Fruit fly (Drosophila melanogaster) whole organism, embryonic: ENCODE measurements around the gene CG7896.

Experiments
- Ada2b ChIP-seq: fragments of 200-800 bp; sonication (Bioruptor generic); IDR thresholded peaks from 2 replicates; pipeline ENCODE4 v1.3.6; 2022; ENCODE audit warnings: missing biosample characterization, missing genetic modification characterization
- Atf3 ChIP-seq: fragments of 200-800 bp; sonication (Bioruptor generic); optimal IDR thresholded peaks from 3 replicates; lab custom pipeline; 2016; ENCODE audit warnings: missing biosample characterization, missing genetic modification characterization
- CG10209 ChIP-seq: fragments of 200-800 bp; sonication (Bioruptor generic); optimal IDR thresholded peaks from 3 replicates; lab custom pipeline; 2017; ENCODE audit warnings: missing biosample characterization, mild to moderate bottlenecking, missing genetic modification characterization, missing genetic modification reagents
- CG11723 ChIP-seq: fragments of 200-800 bp; sonication (Bioruptor generic); optimal IDR thresholded peaks from 2 replicates; lab custom pipeline; 2017; ENCODE audit warnings: missing biosample characterization, mild to moderate bottlenecking, missing genetic modification characterization
- CG12155 ChIP-seq: fragments of 200-800 bp; sonication (Bioruptor generic); optimal IDR thresholded peaks from 3 replicates; lab custom pipeline; 2016; ENCODE audit warnings: missing biosample characterization, missing genetic modification characterization
- CG12299 ChIP-seq: fragments of 200-800 bp; sonication (Bioruptor generic); optimal IDR thresholded peaks from 2 replicates; lab custom pipeline; 2018; ENCODE audit warnings: missing biosample characterization, mild to moderate bottlenecking, missing genetic modification characterization
- CG14860 ChIP-seq: fragments of 200-800 bp; sonication (Bioruptor generic); IDR thresholded peaks from 3 replicates; pipeline ENCODE4 v1.3.6; 2022; ENCODE audit warnings: missing biosample characterization, missing genetic modification characterization; ENCODE audit not compliant: partially characterized antibody
- CG15269 ChIP-seq: fragments of 200-800 bp; sonication (Bioruptor generic); optimal IDR thresholded peaks from 2 replicates; lab custom pipeline; 2018; ENCODE audit warnings: missing biosample characterization, mild to moderate bottlenecking, missing genetic modification characterization, moderate library complexity
- CG15514 ChIP-seq: fragments of 200-800 bp; sonication (Bioruptor generic); optimal IDR thresholded peaks from 3 replicates; lab custom pipeline; 2017; ENCODE audit warnings: missing biosample characterization, missing genetic modification characterization, mild to moderate bottlenecking, moderate library complexity, missing genetic modification reagents
- CG16863 ChIP-seq: fragments of 200-800 bp; sonication (Bioruptor generic); optimal IDR thresholded peaks from 3 replicates; lab custom pipeline; 2016; ENCODE audit warnings: missing biosample characterization, missing genetic modification characterization
- CG17328 ChIP-seq: fragments of 200-800 bp; sonication (Bioruptor generic); IDR thresholded peaks from 2 replicates; pipeline ENCODE4 v1.3.6; 2022; ENCODE audit warnings: missing biosample characterization, missing genetic modification characterization
- CG17802 ChIP-seq: fragments of 200-800 bp; sonication (Bioruptor generic); optimal IDR thresholded peaks from 2 replicates; lab custom pipeline; 2018; ENCODE audit warnings: missing biosample characterization, mild to moderate bottlenecking, missing genetic modification characterization, moderate library complexity
- CG17912 ChIP-seq: fragments of 200-800 bp; sonication (Bioruptor generic); optimal IDR thresholded peaks from 2 replicates; lab custom pipeline; 2018; ENCODE audit warnings: missing biosample characterization, mild to moderate bottlenecking, missing genetic modification characterization
- CG1832 ChIP-seq: fragments of 200-800 bp; sonication (Bioruptor generic); optimal IDR thresholded peaks from 2 replicates; lab custom pipeline; 2017; ENCODE audit warnings: missing biosample characterization, mild to moderate bottlenecking, missing genetic modification characterization, inconsistent platforms
- CG2116 ChIP-seq: fragments of 200-800 bp; sonication (Bioruptor generic); optimal IDR thresholded peaks from 3 replicates; lab custom pipeline; 2018; ENCODE audit warnings: missing biosample characterization, mild to moderate bottlenecking, missing genetic modification characterization
- CG31388 ChIP-seq: fragments of 200-800 bp; sonication (Bioruptor generic); optimal IDR thresholded peaks from 2 replicates; lab custom pipeline; 2016; ENCODE audit warnings: missing biosample characterization, missing genetic modification characterization
- CG34376 ChIP-seq: fragments of 200-800 bp; sonication (Bioruptor generic); optimal IDR thresholded peaks from 2 replicates; lab custom pipeline; 2018; ENCODE audit warnings: missing biosample characterization, mild to moderate bottlenecking, missing genetic modification characterization
- CG4707 ChIP-seq: fragments of 200-800 bp; sonication (Bioruptor generic); optimal IDR thresholded peaks from 2 replicates; lab custom pipeline; 2018; ENCODE audit warnings: missing biosample characterization, mild to moderate bottlenecking, missing genetic modification characterization, moderate library complexity
- CG6654 ChIP-seq: fragments of 200-800 bp; sonication (Bioruptor generic); optimal IDR thresholded peaks from 2 replicates; lab custom pipeline; 2017; ENCODE audit warnings: missing biosample characterization, mild to moderate bottlenecking, missing genetic modification characterization
- CG8281 ChIP-seq: fragments of 200-800 bp; sonication (Bioruptor generic); optimal IDR thresholded peaks from 2 replicates; lab custom pipeline; 2018; ENCODE audit warnings: missing biosample characterization, mild to moderate bottlenecking, missing genetic modification characterization, moderate library complexity
- CG8388 ChIP-seq: fragments of 200-800 bp; sonication (Bioruptor generic); optimal IDR thresholded peaks from 2 replicates; lab custom pipeline; 2019; ENCODE audit warnings: missing biosample characterization, mild to moderate bottlenecking, missing genetic modification characterization, moderate library complexity
- CG8924 ChIP-seq: fragments of 200-800 bp; optimal IDR thresholded peaks from 3 replicates; lab custom pipeline; 2019; ENCODE audit warnings: missing biosample characterization, mild to moderate bottlenecking, missing genetic modification characterization, moderate library complexity
- CG9215 ChIP-seq: fragments of 200-800 bp; sonication (Bioruptor generic); IDR thresholded peaks from 2 replicates; pipeline ENCODE4 v1.3.6; 2022; ENCODE audit warnings: missing biosample characterization, missing genetic modification characterization
- Dad ChIP-seq: fragments of 200-800 bp; sonication (Bioruptor generic); optimal IDR thresholded peaks from 3 replicates; lab custom pipeline; 2016; ENCODE audit warnings: missing biosample characterization, missing genetic modification characterization
- Dfd ChIP-seq, 2 experiments: fragments of >200 bp; optimal IDR thresholded peaks; 2 replicates each; lab custom pipeline; 2017; ENCODE audit warnings: missing biosample characterization in 2 of 2, missing genetic modification characterization in 2 of 2
- Drgx ChIP-seq: fragments of 200-800 bp; sonication (Bioruptor generic); IDR thresholded peaks from 2 replicates; pipeline ENCODE4 v1.3.6; 2022; ENCODE audit warnings: missing biosample characterization, missing genetic modification characterization
- Elba2 ChIP-seq: fragments of 200-800 bp; sonication (Bioruptor generic); optimal IDR thresholded peaks from 3 replicates; lab custom pipeline; 2016; ENCODE audit warnings: missing biosample characterization, missing genetic modification characterization
- Gug ChIP-seq: fragments of 200-800 bp; sonication (Bioruptor generic); IDR thresholded peaks from 4 replicates; pipeline ENCODE4 v1.3.6; 2022; ENCODE audit warnings: missing biosample characterization, missing genetic modification characterization
- Lpt ChIP-seq: fragments of >200 bp; optimal IDR thresholded peaks from 2 replicates; lab custom pipeline; 2018; ENCODE audit warnings: missing biosample characterization, missing genetic modification characterization
- Med ChIP-seq: fragments of 200-800 bp; sonication (Bioruptor generic); peaks from one replicate; lab custom pipeline; 2016; ENCODE audit warnings: missing biosample characterization, missing genetic modification characterization, mild to moderate bottlenecking, inconsistent platforms, moderate library complexity
- Mrtf ChIP-seq: fragments of 200-800 bp; sonication (Bioruptor generic); IDR thresholded peaks from 3 replicates; pipeline ENCODE4 v1.3.6; 2022; ENCODE audit warnings: missing biosample characterization, missing genetic modification characterization
- Poxn ChIP-seq: fragments of 200-800 bp; sonication (Bioruptor generic); IDR thresholded peaks from 2 replicates; pipeline ENCODE4 v1.3.6; 2022; ENCODE audit warnings: missing biosample characterization, missing genetic modification characterization
- aop ChIP-seq: fragments of 200-800 bp; sonication (Bioruptor generic); IDR thresholded peaks from 2 replicates; pipeline ENCODE4 v1.3.6; 2022; ENCODE audit warnings: missing biosample characterization, missing genetic modification characterization
- ase ChIP-seq: fragments of 200-800 bp; sonication (Bioruptor generic); IDR thresholded peaks from 3 replicates; pipeline ENCODE4 v1.3.6; 2022; ENCODE audit warnings: missing biosample characterization, missing genetic modification characterization
- cwo ChIP-seq: fragments of 200-800 bp; sonication (Bioruptor generic); optimal IDR thresholded peaks from 3 replicates; lab custom pipeline; 2017; ENCODE audit warnings: missing biosample characterization, missing genetic modification characterization, mild to moderate bottlenecking, moderate library complexity, missing genetic modification reagents
- dan ChIP-seq: fragments of 200-800 bp; sonication (Bioruptor generic); IDR thresholded peaks from 2 replicates; pipeline ENCODE4 v1.3.6; 2022; ENCODE audit warnings: missing biosample characterization, missing genetic modification characterization
- grau ChIP-seq: fragments of 200-800 bp; optimal IDR thresholded peaks from 3 replicates; lab custom pipeline; 2019; ENCODE audit warnings: missing biosample characterization, mild to moderate bottlenecking, missing genetic modification characterization, moderate library complexity
- hb ChIP-seq: fragments of 200-800 bp; sonication (Bioruptor generic); IDR thresholded peaks from 3 replicates; pipeline ENCODE4 v1.3.6; 2022; ENCODE audit warnings: missing biosample characterization, missing genetic modification characterization; ENCODE audit not compliant: partially characterized antibody
- knrl ChIP-seq: fragments of 200-800 bp; sonication (Bioruptor generic); IDR thresholded peaks from 3 replicates; pipeline ENCODE4 v1.3.6; 2022; ENCODE audit warnings: missing biosample characterization, missing genetic modification characterization; ENCODE audit not compliant: partially characterized antibody
- mam ChIP-seq: fragments of 200-800 bp; sonication (Bioruptor generic); optimal IDR thresholded peaks from 3 replicates; lab custom pipeline; 2016; ENCODE audit warnings: missing biosample characterization, missing genetic modification characterization
- pho ChIP-seq: fragments of 200-800 bp; sonication (Bioruptor generic); optimal IDR thresholded peaks from 2 replicates; lab custom pipeline; 2016; ENCODE audit warnings: missing biosample characterization, missing genetic modification characterization
- pita ChIP-seq: fragments of 200-800 bp; sonication (Bioruptor generic); optimal IDR thresholded peaks from 2 replicates; lab custom pipeline; 2017; ENCODE audit warnings: missing biosample characterization, mild to moderate bottlenecking, missing genetic modification characterization
- pum ChIP-seq: fragments of 200-800 bp; sonication (Bioruptor generic); optimal IDR thresholded peaks from 2 replicates; lab custom pipeline; 2016; ENCODE audit warnings: missing biosample characterization, missing genetic modification characterization
- run ChIP-seq: fragments of 200-800 bp; sonication (Bioruptor generic); optimal IDR thresholded peaks from 3 replicates; lab custom pipeline; 2018; ENCODE audit warnings: missing biosample characterization, mild to moderate bottlenecking, missing genetic modification characterization
- salm ChIP-seq: fragments of 200-800 bp; sonication (Bioruptor generic); optimal IDR thresholded peaks from 2 replicates; lab custom pipeline; 2018; ENCODE audit warnings: missing biosample characterization, mild to moderate bottlenecking, missing genetic modification characterization
- sim ChIP-seq: fragments of 200-800 bp; sonication (Bioruptor generic); IDR thresholded peaks from 2 replicates; pipeline ENCODE4 v1.3.6; 2022; ENCODE audit warnings: missing biosample characterization, missing genetic modification characterization
- sima ChIP-seq: fragments of 200-800 bp; sonication (Bioruptor generic); optimal IDR thresholded peaks from 2 replicates; lab custom pipeline; 2016; ENCODE audit warnings: missing biosample characterization, missing genetic modification characterization
- stc ChIP-seq: fragments of 200-800 bp; sonication (Bioruptor generic); IDR thresholded peaks from 2 replicates; pipeline ENCODE4 v1.3.6; 2022; ENCODE audit warnings: missing biosample characterization, missing genetic modification characterization
- yki ChIP-seq: fragments of >200 bp; optimal IDR thresholded peaks from 3 replicates; lab custom pipeline; 2018
- zf30C ChIP-seq: fragments of 200-800 bp; sonication (Bioruptor generic); optimal IDR thresholded peaks from 3 replicates; lab custom pipeline; 2018; ENCODE audit warnings: missing biosample characterization, mild to moderate bottlenecking, missing genetic modification characterization

The CG7896 gene

DNA sequence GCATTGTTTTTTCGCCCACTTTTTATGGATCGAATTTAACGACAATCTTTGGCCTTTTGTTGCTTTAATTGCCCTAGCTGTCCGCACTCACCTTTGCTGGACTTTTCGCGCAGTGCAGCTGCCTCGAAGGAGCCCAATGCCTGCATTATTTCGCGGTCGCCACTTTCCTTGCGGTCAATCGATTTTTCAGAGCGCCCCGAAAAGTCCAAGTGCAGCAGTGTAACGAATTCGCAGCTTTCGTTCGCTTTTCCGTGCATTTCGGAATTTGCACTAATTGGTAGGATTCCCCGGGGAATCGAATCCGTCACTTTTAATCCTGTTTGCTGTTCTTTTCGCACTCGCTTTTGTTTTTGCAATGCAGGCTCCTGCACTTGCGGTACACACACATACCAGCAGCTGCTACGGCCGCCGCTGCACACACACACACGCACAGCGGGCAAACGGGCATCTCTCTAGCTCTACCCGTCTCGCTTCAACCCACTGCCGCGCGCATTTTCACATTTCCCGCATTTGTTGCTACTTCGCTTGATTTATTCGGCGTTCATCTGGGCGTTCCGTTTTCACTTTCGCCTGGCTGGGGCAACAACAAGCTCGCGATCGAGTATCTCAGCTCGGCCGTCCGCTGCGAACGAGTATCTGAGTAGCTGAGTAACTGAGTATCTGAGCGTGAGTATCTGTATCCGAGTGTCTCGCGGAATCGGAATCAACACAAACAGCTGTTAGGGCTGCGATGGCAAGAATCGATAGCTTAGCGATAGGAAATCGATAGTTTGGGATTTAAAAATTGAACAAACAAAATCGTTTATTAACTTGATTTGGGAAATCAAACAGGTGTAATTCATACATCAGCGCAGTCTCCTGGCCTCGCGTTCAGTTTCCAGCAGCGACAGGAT, 38.6 kb downstream of the CG7896 start, which contains the start of gene Mgat2 (continued):
- peak; percentile 49 for TF ChIP-seq salm (tag; lab: Kevin White, UChicago)
- TF ChIP-seq grau, result peak; percentile 28
- no peak for TF ChIP-seq mam
- no peak for TF ChIP-seq CG15514 (GFP tag; lab: Kevin White, UChicago)
- no peak for TF ChIP-seq run (tag; lab: Kevin White, UChicago)
- TF ChIP-seq CG9215 (GFP tag; lab: Robert Waterston, UW), result no peak
- no peak for TF ChIP-seq CG6654 (GFP tag; lab: Kevin White, UChicago)
- peak; percentile 10 for TF ChIP-seq CG8388 (GFP tag; lab: Kevin White, UChicago)
- peak; percentile 46 for TF ChIP-seq Drgx (GFP tag; lab: Robert Waterston, UW)
- peak; percentile 76 for TF ChIP-seq CG1832 (GFP tag; lab: Kevin White, UChicago)
- TF ChIP-seq pho, result no peak
- peak; percentile 71 for TF ChIP-seq CG14860 (GFP tag; lab: Robert Waterston, UW)
- no peak for TF ChIP-seq Gug (GFP tag; lab: Robert Waterston, UW)
- TF ChIP-seq dan (GFP tag; lab: Robert Waterston, UW), result no peak
- peak; percentile 97 for TF ChIP-seq CG16863 (GFP tag; lab: Kevin White, UChicago)
- TF ChIP-seq pum, result no peak
- TF ChIP-seq CG4707 (GFP tag; lab: Kevin White, UChicago), result peak; percentile 62
- TF ChIP-seq Poxn (GFP tag; lab: Robert Waterston, UW), result no peak
- no peak for TF ChIP-seq stc (GFP tag; lab: Robert Waterston, UW)
- no peak for TF ChIP-seq CG15269 (tag; lab: Kevin White, UChicago)
- TF ChIP-seq ase (GFP tag; lab: Robert Waterston, UW), result no peak
- no peak for TF ChIP-seq aop (GFP tag; lab: Robert Waterston, UW)
- TF ChIP-seq CG8281 (tag; lab: Kevin White, UChicago), result no peak
- no peak for TF ChIP-seq CG10209 (GFP tag; lab: Kevin White, UChicago)
- no peak for TF ChIP-seq Lpt (GFP tag; lab: Kevin White, UChicago)
- no peak for TF ChIP-seq sim (GFP tag; lab: Robert Waterston, UW)
- TF ChIP-seq pita (GFP tag; lab: Kevin White, UChicago), result no peak
- no peak for TF ChIP-seq Mrtf (GFP tag; lab: Robert Waterston, UW)
- TF ChIP-seq CG12299 (tag; lab: Kevin White, UChicago), result no peak
- TF ChIP-seq Dfd (GFP tag; optimal IDR thresholded peaks at IDR 0.05; lab: Kevin White, UChicago), result no peak
- TF ChIP-seq CG17802 (tag; lab: Kevin White, UChicago), result no peak
- TF ChIP-seq zf30C, result no peak
- no peak for TF ChIP-seq sima (GFP tag; lab: Kevin White, UChicago)
- no peak for TF ChIP-seq yki
- no peak for TF ChIP-seq Elba2 (GFP tag; lab: Kevin White, UChicago)
- TF ChIP-seq CG11723, result peak; percentile 16
- peak; percentile 81; the same call in 2 of the 3 replicates for TF ChIP-seq knrl (GFP tag; lab: Robert Waterston, UW)
- peak; percentile 89 for TF ChIP-seq Med (GFP tag; lab: Kevin White, UChicago)
- TF ChIP-seq CG12155 (GFP tag; lab: Kevin White, UChicago), result peak; percentile 92
- no peak for TF ChIP-seq CG2116
- TF ChIP-seq hb (GFP tag; lab: Robert Waterston, UW), result peak; percentile 75
- TF ChIP-seq CG31388 (GFP tag; lab: Kevin White, UChicago), result no peak
- no peak for TF ChIP-seq cwo (GFP tag; lab: Kevin White, UChicago)
- no peak for TF ChIP-seq Atf3
- TF ChIP-seq Ada2b, result no peak
- no peak for TF ChIP-seq CG17328 (GFP tag; lab: Robert Waterston, UW)
- no peak for TF ChIP-seq Dad (GFP tag; lab: Kevin White, UChicago)
- peak; percentile 83 for TF ChIP-seq CG8924
- TF ChIP-seq CG34376 (GFP tag; lab: Kevin White, UChicago), result peak; percentile 84
- no peak for TF ChIP-seq CG17912 (GFP tag; lab: Kevin White, UChicago)
